Fruit fly (Drosophila melanogaster): ENCODE measurements around the gene for.

for gene

dm6 chr2L:3573172-3573755 is 83.5 kb downstream of the for start:
- TF ChIP-seq br (GFP tag; optimal IDR thresholded peaks at IDR 0.05) = peak; percentile 56
- TF ChIP-seq fru (GFP tag; optimal IDR thresholded peaks at IDR 0.05) = peak; percentile 47
- TF ChIP-seq Hr83 (GFP tag; optimal IDR thresholded peaks at IDR 0.05; ENCODE audit: poor library complexity, severe bottlenecking) = peak; percentile 61
- peak; percentile 51 for TF ChIP-seq psq (GFP tag; optimal IDR thresholded peaks at IDR 0.05)
- TF ChIP-seq woc (GFP tag; optimal IDR thresholded peaks at IDR 0.05) = no peak
- no peak for TF ChIP-seq N (GFP tag; optimal IDR thresholded peaks at IDR 0.05)
- peak; percentile 63 for TF ChIP-seq OdsH (GFP tag; optimal IDR thresholded peaks at IDR 0.05)
- TF ChIP-seq ey (GFP tag; optimal IDR thresholded peaks at IDR 0.05) = peak; percentile 72
- TF ChIP-seq CG32264 (GFP tag; optimal IDR thresholded peaks at IDR 0.05) = no peak
- no peak for TF ChIP-seq Jra (GFP tag; optimal IDR thresholded peaks at IDR 0.05)
- peak; percentile 59 for TF ChIP-seq dmrt93B (GFP tag; optimal IDR thresholded peaks at IDR 0.05)
- peak; percentile 21 for TF ChIP-seq Hnf4 (GFP tag; optimal IDR thresholded peaks at IDR 0.05)
- no peak for TF ChIP-seq Abd-B (GFP tag; optimal IDR thresholded peaks at IDR 0.05)
- TF ChIP-seq rgr (GFP tag; optimal IDR thresholded peaks at IDR 0.05) = peak; percentile 66
- no peak for TF ChIP-seq Dif (GFP tag; optimal IDR thresholded peaks at IDR 0.05; ENCODE audit: partially characterized antibody)
- no peak for TF ChIP-seq Hr78 (GFP tag; optimal IDR thresholded peaks at IDR 0.05)
- no peak for TF ChIP-seq GATAd (GFP tag; optimal IDR thresholded peaks at IDR 0.05)
- no peak for TF ChIP-seq Rel (GFP tag; optimal IDR thresholded peaks at IDR 0.05)
- peak; percentile 52 for TF ChIP-seq Rel (tag; optimal IDR thresholded peaks at IDR 0.05)
- TF ChIP-seq HLH106 (tag; optimal IDR thresholded peaks at IDR 0.05) = peak; percentile 81
- TF ChIP-seq foxo (GFP tag; optimal IDR thresholded peaks at IDR 0.05) = peak in 1 of 2 experiments; percentile 57
- TF ChIP-seq dl (GFP tag; optimal IDR thresholded peaks at IDR 0.05; ENCODE audit: insufficient read depth in 1 of 2, partially characterized antibody in 2 of 2) = no peak
- TF ChIP-seq pan (optimal IDR thresholded peaks at IDR 0.05) = no peak
- no peak for TF ChIP-seq brk (GFP tag; optimal IDR thresholded peaks at IDR 0.05)
- peak; percentile 59 for TF ChIP-seq Sp1 (GFP tag; optimal IDR thresholded peaks at IDR 0.05)
- no peak for TF ChIP-seq Dfd (GFP tag; optimal IDR thresholded peaks at IDR 0.05)
- peak; percentile 51 for TF ChIP-seq h (GFP tag; optimal IDR thresholded peaks at IDR 0.05)
- TF ChIP-seq usp (GFP tag; optimal IDR thresholded peaks at IDR 0.05) = no peak
- TF ChIP-seq Vsx2 (GFP tag; optimal IDR thresholded peaks at IDR 0.05; ENCODE audit: partially characterized antibody) = no peak
- peak; percentile 70 for TF ChIP-seq CG9705 (GFP tag; optimal IDR thresholded peaks at IDR 0.05)
- TF ChIP-seq lola (GFP tag; optimal IDR thresholded peaks at IDR 0.05) = no peak

dm6 chr2L:3572529-3573171 is 84.1 kb downstream of the for start:
- TF ChIP-seq Hr83 (GFP tag; optimal IDR thresholded peaks at IDR 0.05; ENCODE audit: poor library complexity, severe bottlenecking) = no peak
- no peak for TF ChIP-seq psq (GFP tag; optimal IDR thresholded peaks at IDR 0.05)
- TF ChIP-seq GATAd (GFP tag; optimal IDR thresholded peaks at IDR 0.05) = no peak
- no peak for TF ChIP-seq woc (GFP tag; optimal IDR thresholded peaks at IDR 0.05)
- no peak for TF ChIP-seq fru (GFP tag; optimal IDR thresholded peaks at IDR 0.05)
- TF ChIP-seq CG32264 (GFP tag; optimal IDR thresholded peaks at IDR 0.05) = no peak
- no peak for TF ChIP-seq Mio (GFP tag; optimal IDR thresholded peaks at IDR 0.05)
- TF ChIP-seq Rel (GFP tag; optimal IDR thresholded peaks at IDR 0.05) = no peak
- TF ChIP-seq Rel (tag; optimal IDR thresholded peaks at IDR 0.05) = no peak
